Worm (Caenorhabditis elegans): ENCODE data around the gene dnj-5.
A peak's percentile ranks its signal among the peaks of the same experiment; 100 is the strongest.
"Not testable (repeated sequence)": the region's sequence is repeated elsewhere in the genome, so short reads cannot be mapped to it uniquely, and the experiment has no call there.

dnj-5 gene

ce11 chrII:6858201-6858600, at the start of gene dnj-5:
Gene dnj-5, minus strand, starts transcription at chrII:6858301.
- no peak for TF ChIP-seq gmeb-2 (tag; optimal IDR thresholded peaks at IDR 0.05)
- no peak for TF ChIP-seq ets-4 (tag; optimal IDR thresholded peaks at IDR 0.05)
- no peak for TF ChIP-seq sox-2 (GFP tag; IDR thresholded peaks at IDR 0.05)
- no peak for TF ChIP-seq ztf-16 (tag; optimal IDR thresholded peaks at IDR 0.05)
- TF ChIP-seq hlh-15 (tag; optimal IDR thresholded peaks at IDR 0.05): no peak
- no peak for TF ChIP-seq nhr-11 (tag; optimal IDR thresholded peaks at IDR 0.05)
- no peak for TF ChIP-seq che-1 (tag; optimal IDR thresholded peaks at IDR 0.05)
- no peak for TF ChIP-seq fkh-6 (tag; optimal IDR thresholded peaks at IDR 0.05)
- no peak for TF ChIP-seq nhr-232 (tag; optimal IDR thresholded peaks at IDR 0.05)
- no peak for TF ChIP-seq fax-1 (tag; optimal IDR thresholded peaks at IDR 0.05)
- no peak for TF ChIP-seq ttx-3 (tag; optimal IDR thresholded peaks at IDR 0.05)
- TF ChIP-seq zip-5 (tag; optimal IDR thresholded peaks at IDR 0.05): no peak
- no peak for TF ChIP-seq K09A11.1 (tag; optimal IDR thresholded peaks at IDR 0.05; ENCODE audit: insufficient read depth)
- TF ChIP-seq hlh-13 (GFP tag; optimal IDR thresholded peaks at IDR 0.05): no peak
- no peak for TF ChIP-seq elt-4 (tag; optimal IDR thresholded peaks at IDR 0.05)
- no peak for TF ChIP-seq elt-2 (tag; optimal IDR thresholded peaks at IDR 0.05)
- no peak for TF ChIP-seq fkh-10 (GFP tag; optimal IDR thresholded peaks at IDR 0.05)
- TF ChIP-seq pax-1 (tag; optimal IDR thresholded peaks at IDR 0.05): no peak

- TF ChIP-seq ceh-2, pha-2, zip-5 (tag; optimal IDR thresholded peaks at IDR 0.05): not testable (repeated sequence)
These were observed 49.6 kb upstream of the dnj-5 start, which contains the start of gene B0252.3 for ce11 chrII:6907657-6908056. Gene B0252.3, minus strand, starts transcription at chrII:6907757.

ce11 chrII:6901795-6902194, 43.7 kb upstream of the dnj-5 start, which contains the start of gene psmd-9:
Gene psmd-9, plus strand, starts transcription at chrII:6902095.
- TF ChIP-seq npax-4 (tag; optimal IDR thresholded peaks at IDR 0.05) (no peak), K02D7.2 (tag; optimal IDR thresholded peaks at IDR 0.05) (no peak), lim-6 (tag; optimal IDR thresholded peaks at IDR 0.05) (no peak), F13H6.1 (tag; optimal IDR thresholded peaks at IDR 0.05) (no peak), ceh-30 (tag; optimal IDR thresholded peaks at IDR 0.05) (no peak), ceh-9 (tag; optimal IDR thresholded peaks at IDR 0.05) (no peak), ceh-24 (tag; optimal IDR thresholded peaks at IDR 0.05) (no peak), madf-2 (tag; optimal IDR thresholded peaks at IDR 0.05) (no peak), hlh-13 (GFP tag; optimal IDR thresholded peaks at IDR 0.05) (no peak), pha-4 (tag; optimal IDR thresholded peaks at IDR 0.05) (no peak), lin-11 (tag; optimal IDR thresholded peaks at IDR 0.05) (no peak), unc-3 (GFP tag; conservative IDR thresholded peaks at IDR 0.05) (no peak), unc-3 (tag; optimal IDR thresholded peaks at IDR 0.05) (no peak)

- TF ChIP-seq pat-9 (tag; optimal IDR thresholded peaks at IDR 0.05) (no peak), pha-2 (tag; optimal IDR thresholded peaks at IDR 0.05) (no peak), ceh-14 (tag; optimal IDR thresholded peaks at IDR 0.05) (no peak)
These were observed 42.6 kb upstream of the dnj-5 start for ce11 chrII:6900708-6901107.

- TF ChIP-seq sdc-2 (tag; optimal IDR thresholded peaks at IDR 0.05) (no peak), K09A11.1 (tag; optimal IDR thresholded peaks at IDR 0.05; ENCODE audit: insufficient read depth) (peak; percentile 5), lin-11 (tag; optimal IDR thresholded peaks at IDR 0.05) (peak; percentile 1), C08G9.2 (tag; optimal IDR thresholded peaks at IDR 0.05) (peak; percentile 19), elt-2 (tag; optimal IDR thresholded peaks at IDR 0.05) (peak; percentile 9), ceh-45 (GFP tag; IDR thresholded peaks at IDR 0.05) (0 out of 2 replicates have a peak, but pooled peaks have one; percentile 60), sox-4 (tag; optimal IDR thresholded peaks at IDR 0.05) (peak; percentile 45), npax-4 (tag; optimal IDR thresholded peaks at IDR 0.05) (peak; percentile 27), odd-2 (tag; optimal IDR thresholded peaks at IDR 0.05) (no peak), tbx-2 (tag; optimal IDR thresholded peaks at IDR 0.05) (peak; percentile 46), fax-1 (tag; optimal IDR thresholded peaks at IDR 0.05) (peak; percentile 28), nhr-232 (tag; optimal IDR thresholded peaks at IDR 0.05) (peak; percentile 30), che-1 (tag; optimal IDR thresholded peaks at IDR 0.05) (peak; percentile 43), ceh-19 (GFP tag; optimal IDR thresholded peaks at IDR 0.05) (no peak), hlh-15 (tag; optimal IDR thresholded peaks at IDR 0.05) (peak; percentile 22), ttx-3 (tag; optimal IDR thresholded peaks at IDR 0.05) (peak; percentile 1), ztf-16 (tag; optimal IDR thresholded peaks at IDR 0.05) (peak; percentile 3), pat-9 (tag; optimal IDR thresholded peaks at IDR 0.05) (no peak)
These were observed 40.1 kb upstream of the dnj-5 start, which contains the start of gene hrpl-1 for ce11 chrII:6898017-6898779. Gene hrpl-1, plus strand, starts transcription at chrII:6898729.
